Worm (Caenorhabditis elegans) whole organism, late embryonic: ENCODE measurements around the gene Y38H6A.3.

Experiments
- ama-1 ChIP-seq: fragments of 150-350 bp; optimal IDR thresholded peaks from 2 replicates; lab custom pipeline; 2014
- ceh-24 ChIP-seq: sonication (generic microtip); optimal IDR thresholded peaks from 2 replicates; lab custom pipeline; 2016; ENCODE audit warnings: mild to moderate bottlenecking, missing genetic modification characterization, missing compliant biosample characterization
- ceh-9 ChIP-seq: sonication (generic microtip); optimal IDR thresholded peaks from 2 replicates; lab custom pipeline; 2016; ENCODE audit warnings: mild to moderate bottlenecking, missing genetic modification characterization, inconsistent platforms, missing compliant biosample characterization
- npax-4 ChIP-seq: sonication (generic microtip); optimal IDR thresholded peaks from 2 replicates; lab custom pipeline; 2016; ENCODE audit warnings: missing genetic modification characterization, missing compliant biosample characterization
- pag-3 ChIP-seq: sonication (generic microtip); optimal IDR thresholded peaks from 2 replicates; lab custom pipeline; 2016; ENCODE audit warnings: missing compliant biosample characterization, missing genetic modification characterization, borderline replicate concordance
- pat-9 ChIP-seq: fragments of 200-800 bp; sonication (Bioruptor generic); optimal IDR thresholded peaks from 2 replicates; lab custom pipeline; 2018; ENCODE audit warnings: mild to moderate bottlenecking, missing genetic modification characterization, moderate library complexity, missing compliant biosample characterization

DNA sequence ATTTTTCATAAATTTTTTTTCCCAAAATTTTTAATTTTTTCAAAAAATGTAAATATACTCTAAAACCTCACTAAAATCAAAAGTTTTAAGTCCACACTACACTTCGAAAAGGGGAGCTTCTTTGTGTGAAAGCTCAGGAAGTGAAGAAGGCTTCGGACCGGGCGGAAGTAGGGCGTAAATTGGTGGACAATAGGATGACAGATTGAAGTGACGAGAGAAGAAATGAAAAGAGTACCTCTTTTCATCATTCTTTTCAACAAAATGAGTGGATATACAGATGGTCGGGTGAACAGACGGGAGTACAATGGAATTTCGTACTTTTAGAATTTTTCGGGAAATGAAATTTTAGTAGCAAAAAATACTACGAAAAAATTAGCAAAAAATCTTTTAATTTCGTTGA, 6.1 kb upstream of the Y38H6A.3 start:
- TF ChIP-seq pat-9 (tag; lab: Kevin White, UChicago): no peak
- TF ChIP-seq ama-1 (lab: Kevin White, UChicago): no peak
- no peak for TF ChIP-seq ceh-9 (tag; lab: Kevin White, UChicago)
- TF ChIP-seq ceh-24 (tag; lab: Kevin White, UChicago): no peak
- TF ChIP-seq pag-3 (tag; lab: Kevin White, UChicago): no peak
- TF ChIP-seq npax-4 (tag; lab: Kevin White, UChicago): no peak
